Worm (Caenorhabditis elegans) whole organism, L4 larva: ENCODE results near the gene F59A6.2.

Source experiments
- R02D3.7 ChIP-seq: fragments of 150-350 bp; sonication (generic microtip); optimal IDR thresholded peaks from 3 replicates; lab custom pipeline; 2014; ENCODE audit warnings: missing biosample characterization, missing genetic modification characterization
- ceh-28 ChIP-seq: fragments of 150-350 bp; optimal IDR thresholded peaks from 2 replicates; lab custom pipeline; 2014; ENCODE audit warnings: missing biosample characterization, missing genetic modification reagents, missing genetic modification characterization
- ceh-82 ChIP-seq: sonication (generic microtip); optimal IDR thresholded peaks from 2 replicates; lab custom pipeline; 2017; ENCODE audit warnings: missing biosample characterization, missing genetic modification characterization
- hlh-11 ChIP-seq: fragments of 200-800 bp; sonication (Bioruptor generic); optimal IDR thresholded peaks from 2 replicates; lab custom pipeline; 2018; ENCODE audit warnings: mild to moderate bottlenecking, missing genetic modification characterization, missing compliant biosample characterization
- lin-15B ChIP-seq: fragments of 150-350 bp; sonication (generic microtip); optimal IDR thresholded peaks from 3 replicates; lab custom pipeline; 2014; ENCODE audit warnings: missing biosample characterization, missing genetic modification characterization
- unc-39 ChIP-seq: sonication (generic microtip); optimal IDR thresholded peaks from 2 replicates; lab custom pipeline; 2017; ENCODE audit warnings: missing biosample characterization, missing genetic modification characterization
- zag-1 ChIP-seq: fragments of 150-350 bp; optimal IDR thresholded peaks from 2 replicates; lab custom pipeline; 2014; ENCODE audit warnings: missing biosample characterization, missing genetic modification characterization

- TF ChIP-seq zag-1 (tag; lab: Kevin White, UChicago) (no peak), hlh-11 (no peak), lin-15B (tag; lab: Kevin White, UChicago) (no peak), unc-39 (tag; lab: Kevin White, UChicago) (no peak), R02D3.7 (tag; lab: Kevin White, UChicago) (no peak), ceh-28 (tag; lab: Kevin White, UChicago) (no peak), ceh-82 (no peak)
Observed at ce11 chrII:4998657-4999056, 15.8 kb upstream of the F59A6.2 start, which contains the start of gene F59A6.11.
